Worm (Caenorhabditis elegans) whole organism, young adult: ENCODE data around the gene trxr-2.

Experiments
- F57A8.1 ChIP-seq: fragments of 200-800 bp; sonication (Bioruptor generic); optimal IDR thresholded peaks from 2 replicates; lab custom pipeline; 2018; ENCODE audit warnings: mild to moderate bottlenecking, missing genetic modification characterization, moderate library complexity, missing compliant biosample characterization
- F57C9.4 ChIP-seq: sonication (generic microtip); optimal IDR thresholded peaks from 2 replicates; lab custom pipeline; 2017; ENCODE audit warnings: mild to moderate bottlenecking, missing genetic modification characterization, missing compliant biosample characterization
- aptf-3 ChIP-seq: fragments of 200-800 bp; sonication (Bioruptor generic); IDR thresholded peaks from 2 replicates; pipeline ENCODE4 v1.3.6; 2022; ENCODE audit warnings: missing genetic modification characterization, missing compliant biosample characterization
- ceh-100 ChIP-seq: fragments of 200-800 bp; sonication (Bioruptor generic); IDR thresholded peaks from 2 replicates; pipeline ENCODE4 v1.3.6; 2022; ENCODE audit warnings: missing genetic modification reagents, missing genetic modification characterization, missing compliant biosample characterization
- ets-4 ChIP-seq: fragments of 200-800 bp; sonication (Bioruptor generic); optimal IDR thresholded peaks from 2 replicates; lab custom pipeline; 2018; ENCODE audit warnings: mild to moderate bottlenecking, missing genetic modification characterization, missing compliant biosample characterization

- TF ChIP-seq F57C9.4 (tag; lab: Kevin White, UChicago) (no peak), ceh-100 (GFP tag; lab: Robert Waterston, UW) (no peak), F57A8.1 (GFP tag; lab: Kevin White, UChicago) (no peak), aptf-3 (GFP tag; lab: Robert Waterston, UW) (no peak), ets-4 (GFP tag; lab: Kevin White, UChicago) (no peak)
Measured at ce11 chrIII:8960664-8961063, 47.1 kb downstream of the trxr-2 start, which contains the start of gene ZK643.6.
